Worm (Caenorhabditis elegans) whole organism, L4 larva: ENCODE data around the gene F14E5.8.

Experiments used
- F26F4.8 ChIP-seq: fragments of 200-800 bp; sonication (Bioruptor generic); conservative IDR thresholded peaks from 2 replicates; pipeline ENCODE4 v1.3.6; 2022; ENCODE audit warnings: missing genetic modification characterization, missing compliant biosample characterization
- F49E8.2 ChIP-seq: sonication (generic microtip); optimal IDR thresholded peaks from 2 replicates; lab custom pipeline; 2016; ENCODE audit warnings: missing compliant biosample characterization, mild to moderate bottlenecking, missing genetic modification characterization, borderline replicate concordance
- R02D3.7 ChIP-seq: fragments of 150-350 bp; sonication (generic microtip); optimal IDR thresholded peaks from 3 replicates; lab custom pipeline; 2014; ENCODE audit warnings: missing biosample characterization, missing genetic modification characterization
- Y105C5A.15 ChIP-seq: fragments of 200-800 bp; sonication (Bioruptor generic); IDR thresholded peaks from 2 replicates; pipeline ENCODE4 v1.3.6; 2022; ENCODE audit warnings: missing genetic modification characterization, missing compliant biosample characterization
- ZK337.2 ChIP-seq: fragments of 200-800 bp; sonication (Bioruptor generic); IDR thresholded peaks from 2 replicates; pipeline ENCODE4 v1.3.6; 2022; ENCODE audit warnings: missing genetic modification reagents, missing genetic modification characterization, missing compliant biosample characterization
- ama-1 ChIP-seq: fragments of 150-350 bp; optimal IDR thresholded peaks from 2 replicates; lab custom pipeline; 2014; ENCODE audit warnings: inconsistent platforms, mixed read lengths
- arid-1 ChIP-seq: fragments of 200-800 bp; sonication (Bioruptor generic); conservative IDR thresholded peaks from 2 replicates; pipeline ENCODE4 v1.3.6; 2022; ENCODE audit warnings: missing genetic modification reagents, missing genetic modification characterization, missing compliant biosample characterization
- ceh-32 ChIP-seq: sonication (generic microtip); optimal IDR thresholded peaks from 2 replicates; lab custom pipeline; 2016; ENCODE audit warnings: mild to moderate bottlenecking, missing genetic modification characterization, missing compliant biosample characterization; ENCODE audit not compliant: poor library complexity
- ceh-62 ChIP-seq: sonication (generic microtip); optimal IDR thresholded peaks from 2 replicates; lab custom pipeline; 2017; ENCODE audit warnings: missing biosample characterization, missing genetic modification characterization
- ces-1 ChIP-seq: fragments of 150-350 bp; sonication (generic microtip); optimal IDR thresholded peaks from 4 replicates; lab custom pipeline; 2014; ENCODE audit warnings: missing biosample characterization, missing genetic modification reagents, missing genetic modification characterization
- ctbp-1 ChIP-seq: fragments of 200-800 bp; sonication (Bioruptor generic); IDR thresholded peaks from 2 replicates; pipeline ENCODE4 v1.3.6; 2022; ENCODE audit warnings: missing genetic modification reagents, missing genetic modification characterization, missing compliant biosample characterization
- daf-19 ChIP-seq: fragments of 200-800 bp; sonication (Bioruptor generic); conservative IDR thresholded peaks from 2 replicates; pipeline ENCODE4 v1.3.6; 2022; ENCODE audit warnings: missing genetic modification characterization, missing compliant biosample characterization
- daf-8 ChIP-seq: fragments of 200-800 bp; sonication (Bioruptor generic); IDR thresholded peaks from 2 replicates; pipeline ENCODE4 v1.3.6; 2022; ENCODE audit warnings: missing genetic modification characterization, missing compliant biosample characterization
- dmd-6 ChIP-seq: fragments of 200-800 bp; sonication (Bioruptor generic); IDR thresholded peaks from 2 replicates; pipeline ENCODE4 v1.3.6; 2022; ENCODE audit warnings: missing genetic modification reagents, missing genetic modification characterization, missing compliant biosample characterization
- dpl-1 ChIP-seq: fragments of 150-350 bp; optimal IDR thresholded peaks from 2 replicates; lab custom pipeline; 2014; ENCODE audit warnings: missing biosample characterization, missing genetic modification reagents, missing genetic modification characterization
- duxl-1 ChIP-seq: sonication (generic microtip); optimal IDR thresholded peaks from 2 replicates; lab custom pipeline; 2016; ENCODE audit warnings: mild to moderate bottlenecking, missing genetic modification characterization, moderate library complexity, missing compliant biosample characterization; ENCODE audit not compliant: poor library complexity
- dve-1 ChIP-seq: sonication (generic microtip); optimal IDR thresholded peaks from 2 replicates; lab custom pipeline; 2017; ENCODE audit warnings: antibody characterized with exemption, mild to moderate bottlenecking, missing genetic modification characterization, missing compliant biosample characterization; ENCODE audit not compliant: insufficient read depth
- egl-43 ChIP-seq: fragments of 200-800 bp; sonication (Bioruptor generic); IDR thresholded peaks from 2 replicates; pipeline ENCODE4 v1.3.6; 2022; ENCODE audit warnings: missing genetic modification reagents, missing genetic modification characterization, missing compliant biosample characterization
- fos-1 ChIP-seq: fragments of 150-350 bp; optimal IDR thresholded peaks from 2 replicates; lab custom pipeline; 2014; ENCODE audit warnings: missing biosample characterization, missing genetic modification characterization
- gei-8 ChIP-seq: fragments of 200-800 bp; sonication (Bioruptor generic); optimal IDR thresholded peaks from 2 replicates; lab custom pipeline; 2018; ENCODE audit warnings: mild to moderate bottlenecking, missing genetic modification characterization, missing compliant biosample characterization
- hif-1 ChIP-seq, 2 experiments: sonication (generic microtip); optimal IDR thresholded peaks; 2 replicates each; lab custom pipeline; 2016 to 2017; ENCODE audit warnings: missing compliant biosample characterization in 2 of 2, missing genetic modification characterization in 2 of 2, missing genetic modification reagents in 2 of 2, missing genotype in 2 of 2, mild to moderate bottlenecking in 1 of 2
- hlh-30 ChIP-seq: sonication (generic microtip); optimal IDR thresholded peaks from 2 replicates; lab custom pipeline; 2017; ENCODE audit warnings: antibody characterized with exemption, mild to moderate bottlenecking, missing genetic modification characterization, missing compliant biosample characterization; ENCODE audit not compliant: insufficient read depth
- jun-1 ChIP-seq: fragments of 150-350 bp; optimal IDR thresholded peaks from 2 replicates; lab custom pipeline; 2014; ENCODE audit warnings: missing biosample characterization, missing genetic modification reagents, missing genetic modification characterization
- lim-7 ChIP-seq: fragments of 200-800 bp; sonication (Bioruptor generic); IDR thresholded peaks from 2 replicates; pipeline ENCODE4 v1.3.6; 2022; ENCODE audit warnings: missing genetic modification characterization, missing compliant biosample characterization
- lin-1 ChIP-seq: fragments of 200-800 bp; sonication (Bioruptor generic); IDR thresholded peaks from 2 replicates; pipeline ENCODE4 v1.3.6; 2022; ENCODE audit warnings: missing genetic modification reagents, missing genetic modification characterization, missing compliant biosample characterization
- lin-15B ChIP-seq: fragments of 150-350 bp; sonication (generic microtip); optimal IDR thresholded peaks from 3 replicates; lab custom pipeline; 2014; ENCODE audit warnings: missing biosample characterization, missing genetic modification characterization
- lin-38 ChIP-seq: fragments of 200-800 bp; sonication (Bioruptor generic); IDR thresholded peaks from 2 replicates; pipeline ENCODE4 v1.3.6; 2022; ENCODE audit warnings: missing genetic modification reagents, missing genetic modification characterization, missing compliant biosample characterization
- lir-3 ChIP-seq: sonication (generic microtip); optimal IDR thresholded peaks from 2 replicates; lab custom pipeline; 2016; ENCODE audit warnings: mild to moderate bottlenecking, missing genetic modification characterization, missing compliant biosample characterization
- lsy-2 ChIP-seq, 2 experiments: fragments of 150-350 bp in 1 of 2; sonication (generic microtip) in 1 of 2; optimal IDR thresholded peaks; 2 replicates each; lab custom pipeline; 2014 to 2017; ENCODE audit warnings: missing biosample characterization in 2 of 2, missing genetic modification characterization in 2 of 2
- madf-5 ChIP-seq, 2 experiments: fragments of 200-800 bp; sonication (Bioruptor generic); IDR thresholded peaks; 2 replicates each; pipeline ENCODE4 v1.3.6; 2022; ENCODE audit warnings: missing compliant biosample characterization in 2 of 2, missing genetic modification characterization in 2 of 2
- mep-1 ChIP-seq: fragments of 150-350 bp; sonication (generic microtip); optimal IDR thresholded peaks from 3 replicates; lab custom pipeline; 2014; ENCODE audit warnings: missing biosample characterization, missing genetic modification characterization
- nhr-102 ChIP-seq: sonication (generic microtip); optimal IDR thresholded peaks from 2 replicates; lab custom pipeline; 2016; ENCODE audit warnings: mild to moderate bottlenecking, missing genetic modification characterization, moderate library complexity, missing compliant biosample characterization
- nhr-237 ChIP-seq: sonication (generic microtip); optimal IDR thresholded peaks from 2 replicates; lab custom pipeline; 2017; ENCODE audit warnings: missing biosample characterization, missing genetic modification characterization
- nhr-28 ChIP-seq: fragments of 150-350 bp; optimal IDR thresholded peaks from 2 replicates; lab custom pipeline; 2014; ENCODE audit warnings: missing biosample characterization, missing genetic modification characterization
- nhr-41 ChIP-seq: fragments of 200-800 bp; sonication (Bioruptor generic); IDR thresholded peaks from 2 replicates; pipeline ENCODE4 v1.3.6; 2022; ENCODE audit warnings: missing genetic modification reagents, missing genetic modification characterization, missing compliant biosample characterization
- nhr-48 ChIP-seq: sonication (generic microtip); optimal IDR thresholded peaks from 2 replicates; lab custom pipeline; 2016; ENCODE audit warnings: mild to moderate bottlenecking, missing genetic modification characterization, missing compliant biosample characterization
- nhr-6 ChIP-seq: fragments of 150-350 bp; optimal IDR thresholded peaks from 2 replicates; lab custom pipeline; 2014; ENCODE audit warnings: missing biosample characterization, missing genetic modification characterization
- php-3 ChIP-seq: fragments of 200-800 bp; sonication (Bioruptor generic); IDR thresholded peaks from 2 replicates; pipeline ENCODE4 v1.3.6; 2022; ENCODE audit warnings: missing genetic modification reagents, missing genetic modification characterization, missing compliant biosample characterization
- pqm-1 ChIP-seq: sonication (generic microtip); optimal IDR thresholded peaks from 2 replicates; lab custom pipeline; 2017; ENCODE audit warnings: missing biosample characterization, missing genetic modification characterization
- rbr-2 ChIP-seq: sonication (generic microtip); optimal IDR thresholded peaks from 2 replicates; lab custom pipeline; 2016; ENCODE audit warnings: missing genotype, missing genetic modification characterization, missing compliant biosample characterization
- saeg-2 ChIP-seq: fragments of 200-800 bp; sonication (Bioruptor generic); IDR thresholded peaks from 2 replicates; pipeline ENCODE4 v1.3.6; 2022; ENCODE audit warnings: missing genetic modification reagents, missing genetic modification characterization, missing compliant biosample characterization
- sdz-12 ChIP-seq: fragments of 200-800 bp; sonication (Bioruptor generic); optimal IDR thresholded peaks from 2 replicates; lab custom pipeline; 2018; ENCODE audit warnings: mild to moderate bottlenecking, missing genetic modification characterization, missing compliant biosample characterization
- skn-1 ChIP-seq: fragments of 150-350 bp; optimal IDR thresholded peaks from 2 replicates; lab custom pipeline; 2014; ENCODE audit warnings: missing biosample characterization, missing genetic modification characterization
- spr-1 ChIP-seq: sonication (generic microtip); optimal IDR thresholded peaks from 2 replicates; lab custom pipeline; 2016; ENCODE audit warnings: mild to moderate bottlenecking, missing genetic modification characterization, missing compliant biosample characterization
- tra-1 ChIP-seq: fragments of 200-800 bp; sonication (Bioruptor generic); IDR thresholded peaks from 2 replicates; pipeline ENCODE4 v1.3.6; 2022; ENCODE audit warnings: missing genetic modification reagents, missing genetic modification characterization, missing compliant biosample characterization
- unc-130 ChIP-seq: sonication (generic microtip); optimal IDR thresholded peaks from 2 replicates; lab custom pipeline; 2016; ENCODE audit warnings: missing genetic modification reagents, missing genetic modification characterization, missing compliant biosample characterization
- unc-39 ChIP-seq: sonication (generic microtip); optimal IDR thresholded peaks from 2 replicates; lab custom pipeline; 2017; ENCODE audit warnings: missing biosample characterization, missing genetic modification characterization
- ztf-11 ChIP-seq: fragments of 150-350 bp; optimal IDR thresholded peaks from 2 replicates; lab custom pipeline; 2014; ENCODE audit warnings: missing biosample characterization, missing genetic modification characterization
- ztf-7 ChIP-seq: fragments of 150-350 bp; optimal IDR thresholded peaks from 2 replicates; lab custom pipeline; 2014; ENCODE audit warnings: missing biosample characterization, missing genetic modification characterization

Gene F14E5.8

DNA sequence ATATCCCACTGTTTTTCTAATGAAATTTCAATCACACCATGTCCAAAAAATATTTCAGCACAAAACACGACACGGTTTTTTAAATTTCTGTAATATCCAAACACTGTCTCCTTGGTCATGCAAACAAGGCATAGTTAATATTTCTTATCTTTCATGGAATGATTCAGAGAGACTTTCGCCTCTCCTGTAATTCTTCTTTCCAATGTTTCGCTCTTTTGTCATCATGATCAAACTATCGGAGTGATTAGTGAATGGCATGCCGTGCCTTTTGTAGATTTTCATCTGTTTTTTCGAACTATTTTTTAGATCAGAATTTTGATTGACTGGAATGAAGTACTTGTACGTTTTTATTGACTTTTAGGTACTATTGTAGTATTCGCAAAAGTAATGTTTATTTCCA, 35.6 kb upstream of the F14E5.8 start (continued):
- TF ChIP-seq ztf-11 (tag; lab: Kevin White, UChicago) = no peak
- no peak for TF ChIP-seq arid-1 (GFP tag; lab: Robert Waterston, UW)
- no peak for TF ChIP-seq sdz-12 (GFP tag; lab: Kevin White, UChicago)
- TF ChIP-seq gei-8 (GFP tag; lab: Kevin White, UChicago) = no peak
- TF ChIP-seq dmd-6 (GFP tag; lab: Robert Waterston, UW) = peak; percentile 88
- no peak for TF ChIP-seq rbr-2 (tag; lab: Kevin White, UChicago)
- TF ChIP-seq lim-7 (GFP tag; lab: Robert Waterston, UW) = no peak
- TF ChIP-seq duxl-1 (tag; lab: Kevin White, UChicago) = no peak
- TF ChIP-seq mep-1 (tag; lab: Kevin White, UChicago) = no peak
- no peak for TF ChIP-seq ces-1
- no peak for TF ChIP-seq F26F4.8 (GFP tag; lab: Robert Waterston, UW)
- TF ChIP-seq unc-39 (tag; lab: Kevin White, UChicago) = no peak
- no peak for TF ChIP-seq ceh-32 (tag; lab: Kevin White, UChicago)
- peak; percentile 34 for TF ChIP-seq hlh-30 (tag; lab: Kevin White, UChicago)
- peak; percentile 43 for TF ChIP-seq nhr-102 (tag; lab: Kevin White, UChicago)
- TF ChIP-seq unc-130 (GFP tag; lab: Kevin White, UChicago) = no peak
- no peak for TF ChIP-seq egl-43
- no peak for TF ChIP-seq ama-1
- no peak for TF ChIP-seq nhr-41 (GFP tag; lab: Robert Waterston, UW)
- peak; percentile 25; the same call in 1 of the 2 replicates for TF ChIP-seq tra-1 (GFP tag; lab: Robert Waterston, UW)
- no peak for TF ChIP-seq F49E8.2 (tag; lab: Kevin White, UChicago)
- no peak for TF ChIP-seq daf-8
- no peak for TF ChIP-seq hif-1 (tag; optimal IDR thresholded peaks at IDR 0.05; lab: Kevin White, UChicago)
- peak; percentile 76 for TF ChIP-seq nhr-28 (tag; lab: Kevin White, UChicago)
- TF ChIP-seq dpl-1 (GFP tag; lab: Kevin White, UChicago) = no peak
- TF ChIP-seq lir-3 = no peak
- TF ChIP-seq fos-1 (tag; lab: Kevin White, UChicago) = no peak
- TF ChIP-seq daf-19 (GFP tag; lab: Robert Waterston, UW) = no peak
- TF ChIP-seq saeg-2 (GFP tag; lab: Robert Waterston, UW) = no peak
- TF ChIP-seq dve-1 (tag; lab: Kevin White, UChicago) = peak; percentile 66
- no peak for TF ChIP-seq ceh-62
- no peak for TF ChIP-seq ztf-7 (tag; lab: Kevin White, UChicago)
- no peak for TF ChIP-seq spr-1
- TF ChIP-seq ctbp-1 (GFP tag; lab: Robert Waterston, UW) = no peak
- TF ChIP-seq madf-5 (GFP tag; IDR thresholded peaks at IDR 0.05; lab: Robert Waterston, UW) = no peak

DNA sequence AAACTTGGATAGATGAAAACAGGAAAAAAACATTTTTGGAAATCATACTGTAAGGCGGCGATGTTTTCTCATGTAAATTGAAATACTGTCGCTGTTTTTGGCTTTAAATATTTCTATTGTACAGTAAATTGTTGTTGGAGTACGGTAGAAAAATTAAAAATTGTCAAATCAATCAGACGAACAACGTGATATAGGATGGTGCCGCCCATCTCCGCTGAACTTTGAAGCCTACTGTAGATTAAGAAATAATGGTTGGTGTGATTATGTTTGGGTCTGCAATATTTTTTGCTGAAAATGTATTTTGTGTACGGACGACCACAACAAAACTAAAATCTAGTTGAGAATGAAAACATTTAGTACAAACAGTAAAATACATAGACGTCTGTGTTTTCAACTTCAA, 34.3 kb upstream of the F14E5.8 start:
- peak in 1 of 2 experiments; percentile 56 for TF ChIP-seq lsy-2 (tag; optimal IDR thresholded peaks at IDR 0.05; lab: Kevin White, UChicago)
- peak; percentile 29 for TF ChIP-seq nhr-28 (tag; lab: Kevin White, UChicago)
- no peak for TF ChIP-seq dve-1 (tag; lab: Kevin White, UChicago)
- peak; percentile 18 for TF ChIP-seq pqm-1 (tag; lab: Kevin White, UChicago)

DNA sequence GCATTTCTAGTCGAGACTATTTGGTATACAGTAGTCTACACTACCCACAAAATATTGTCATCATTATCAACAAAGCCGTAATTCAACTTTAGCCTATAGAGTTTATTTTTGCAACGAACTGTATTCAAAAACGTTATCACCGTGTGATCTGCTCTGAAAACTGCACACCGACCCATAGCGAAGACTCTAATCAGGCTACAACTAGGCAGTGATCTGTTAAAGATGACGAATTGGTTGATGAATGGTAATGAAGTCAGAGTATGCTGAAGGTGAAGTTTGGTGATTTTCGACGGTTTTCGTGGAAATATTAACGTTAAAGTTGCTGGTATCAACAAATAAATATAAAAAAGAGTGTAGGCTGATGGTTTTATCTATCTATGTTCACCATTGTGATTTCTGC, 33.0 kb upstream of the F14E5.8 start:
- TF ChIP-seq lin-15B (tag; lab: Kevin White, UChicago) (no peak), lin-1 (GFP tag; lab: Robert Waterston, UW) (no peak), gei-8 (GFP tag; lab: Kevin White, UChicago) (no peak), Y105C5A.15 (GFP tag; lab: Robert Waterston, UW) (no peak), ztf-7 (tag; lab: Kevin White, UChicago) (no peak), php-3 (GFP tag; lab: Robert Waterston, UW) (peak; percentile 84), jun-1 (no peak), nhr-237 (tag; lab: Kevin White, UChicago) (no peak), nhr-48 (peak; percentile 25), skn-1 (tag; lab: Kevin White, UChicago) (no peak), R02D3.7 (no peak), nhr-6 (tag; lab: Kevin White, UChicago) (no peak), unc-130 (GFP tag; lab: Kevin White, UChicago) (no peak), lin-38 (GFP tag; lab: Robert Waterston, UW) (no peak), daf-8 (no peak), ZK337.2 (GFP tag; lab: Robert Waterston, UW) (no peak)
